Worm (Caenorhabditis elegans) whole organism, L3 larva: Measurements from ENCODE around the gene F09G8.7.
A peak's percentile ranks its signal among the peaks of the same experiment; 100 is the strongest.

Experiments used
- elt-2 ChIP-seq: sonication (generic microtip); optimal IDR thresholded peaks from 2 replicates; lab custom pipeline; 2016; ENCODE audit warnings: missing genetic modification reagents, mild to moderate bottlenecking, missing genetic modification characterization, missing compliant biosample characterization
- fkh-10 ChIP-seq: sonication (generic microtip); optimal IDR thresholded peaks from 2 replicates; lab custom pipeline; 2017; ENCODE audit warnings: missing biosample characterization, missing genetic modification reagents, missing genetic modification characterization
- nhr-12 ChIP-seq: fragments of 150-350 bp; optimal IDR thresholded peaks from 2 replicates; lab custom pipeline; 2014; ENCODE audit warnings: missing biosample characterization, missing genetic modification characterization
- nhr-237 ChIP-seq: fragments of 150-350 bp; optimal IDR thresholded peaks from 2 replicates; lab custom pipeline; 2014; ENCODE audit warnings: missing biosample characterization, missing genetic modification characterization

DNA sequence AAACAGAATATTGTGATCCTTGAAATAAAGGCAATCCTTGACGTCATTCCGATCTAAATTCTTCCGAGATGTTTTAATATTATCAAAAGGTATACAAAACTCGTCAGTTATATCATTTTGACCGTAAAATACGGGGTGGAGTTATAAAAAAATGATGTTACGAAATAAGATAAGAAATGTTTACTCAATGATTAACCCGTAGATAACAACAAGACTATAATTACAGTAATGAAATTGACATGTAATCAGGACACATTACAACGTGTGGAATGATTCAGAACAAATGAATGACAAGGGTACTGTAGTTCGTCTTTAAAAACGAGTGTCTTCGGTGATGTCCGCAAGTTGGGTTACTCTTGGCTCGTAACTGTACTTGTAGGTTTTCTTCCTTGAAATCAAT is 30.3 kb downstream of the F09G8.7 start, which contains the start of gene tsp-2:
- no peak for TF ChIP-seq fkh-10
- TF ChIP-seq nhr-12: no peak
- TF ChIP-seq nhr-237: no peak
- peak; percentile 86 for TF ChIP-seq elt-2 (tag; lab: Kevin White, UChicago)
